Fruit fly (Drosophila melanogaster) whole organism, embryonic: ENCODE results near the gene Dlip1.

Experiments used
- ATbp ChIP-seq: fragments of 200-800 bp; sonication (Bioruptor generic); optimal IDR thresholded peaks from 2 replicates; lab custom pipeline; 2017; ENCODE audit warnings: missing biosample characterization, mild to moderate bottlenecking, missing genetic modification characterization, missing genetic modification reagents
- CG10209 ChIP-seq: fragments of 200-800 bp; sonication (Bioruptor generic); optimal IDR thresholded peaks from 3 replicates; lab custom pipeline; 2017; ENCODE audit warnings: missing biosample characterization, mild to moderate bottlenecking, missing genetic modification characterization, missing genetic modification reagents
- CG10654 ChIP-seq: fragments of 200-800 bp; sonication (Bioruptor generic); optimal IDR thresholded peaks from 2 replicates; lab custom pipeline; 2016; ENCODE audit warnings: missing biosample characterization, missing genetic modification characterization
- CG15073 ChIP-seq: fragments of 200-800 bp; sonication (Bioruptor generic); optimal IDR thresholded peaks from 2 replicates; lab custom pipeline; 2016; ENCODE audit warnings: missing biosample characterization, missing genetic modification characterization
- CG15514 ChIP-seq: fragments of 200-800 bp; sonication (Bioruptor generic); optimal IDR thresholded peaks from 3 replicates; lab custom pipeline; 2017; ENCODE audit warnings: missing biosample characterization, missing genetic modification characterization, mild to moderate bottlenecking, moderate library complexity, missing genetic modification reagents
- CG17186 ChIP-seq: fragments of 200-800 bp; sonication (Bioruptor generic); optimal IDR thresholded peaks from 3 replicates; lab custom pipeline; 2017; ENCODE audit warnings: missing biosample characterization, missing genetic modification reagents, missing genetic modification characterization
- CG17328 ChIP-seq: fragments of 200-800 bp; sonication (Bioruptor generic); IDR thresholded peaks from 2 replicates; pipeline ENCODE4 v1.3.6; 2022; ENCODE audit warnings: missing biosample characterization, missing genetic modification characterization
- CG18619 ChIP-seq: fragments of 200-800 bp; sonication (Bioruptor generic); optimal IDR thresholded peaks from 3 replicates; lab custom pipeline; 2017; ENCODE audit warnings: missing biosample characterization, mild to moderate bottlenecking, missing genetic modification characterization
- CG2120 ChIP-seq: fragments of 200-800 bp; sonication (Bioruptor generic); optimal IDR thresholded peaks from 3 replicates; lab custom pipeline; 2016; ENCODE audit warnings: missing biosample characterization, missing genetic modification characterization
- CG2199 ChIP-seq: fragments of 200-800 bp; sonication (Bioruptor generic); IDR thresholded peaks from 3 replicates; pipeline ENCODE4 v1.3.6; 2022; ENCODE audit warnings: missing biosample characterization, missing genetic modification characterization
- CG31365 ChIP-seq: fragments of 200-800 bp; sonication (Bioruptor generic); optimal IDR thresholded peaks from 2 replicates; lab custom pipeline; 2018; ENCODE audit warnings: missing biosample characterization, mild to moderate bottlenecking, missing genetic modification characterization
- CG31441 ChIP-seq: fragments of 200-800 bp; sonication (Bioruptor generic); IDR thresholded peaks from 2 replicates; pipeline ENCODE4 v1.3.6; 2022; ENCODE audit warnings: missing biosample characterization, missing genetic modification characterization
- CG3163 ChIP-seq: fragments of 200-800 bp; sonication (Bioruptor generic); optimal IDR thresholded peaks from 3 replicates; lab custom pipeline; 2016; ENCODE audit warnings: missing biosample characterization, missing genetic modification characterization
- CG32532 ChIP-seq: fragments of 200-800 bp; sonication (Bioruptor generic); IDR thresholded peaks from 2 replicates; pipeline ENCODE4 v1.3.6; 2022; ENCODE audit warnings: missing biosample characterization, missing genetic modification characterization
- CG33557 ChIP-seq: fragments of 200-800 bp; sonication (Bioruptor generic); optimal IDR thresholded peaks from 2 replicates; lab custom pipeline; 2019; ENCODE audit warnings: missing biosample characterization, mild to moderate bottlenecking, missing genetic modification characterization, moderate library complexity
- CG6254 ChIP-seq: fragments of 200-800 bp; sonication (Bioruptor generic); optimal IDR thresholded peaks from 3 replicates; lab custom pipeline; 2017; ENCODE audit warnings: mild to moderate bottlenecking, missing biosample characterization, missing genetic modification reagents, missing genetic modification characterization
- CG7357 ChIP-seq: fragments of 200-800 bp; sonication (Bioruptor generic); IDR thresholded peaks from 3 replicates; pipeline ENCODE4 v1.3.6; 2022; ENCODE audit warnings: missing biosample characterization, missing genetic modification characterization
- CG7745 ChIP-seq: fragments of 200-800 bp; sonication (Bioruptor generic); optimal IDR thresholded peaks from 2 replicates; lab custom pipeline; 2018; ENCODE audit warnings: missing biosample characterization, mild to moderate bottlenecking, missing genetic modification characterization, moderate library complexity
- CG7786 ChIP-seq: fragments of 200-800 bp; sonication (Bioruptor generic); optimal IDR thresholded peaks from 2 replicates; lab custom pipeline; 2016; ENCODE audit warnings: missing biosample characterization, missing genetic modification characterization
- CG7987 ChIP-seq: fragments of 200-800 bp; sonication (Bioruptor generic); optimal IDR thresholded peaks from 2 replicates; lab custom pipeline; 2018; ENCODE audit warnings: missing biosample characterization, mild to moderate bottlenecking, missing genetic modification characterization, moderate library complexity
- CG8924 ChIP-seq: fragments of 200-800 bp; optimal IDR thresholded peaks from 3 replicates; lab custom pipeline; 2019; ENCODE audit warnings: missing biosample characterization, mild to moderate bottlenecking, missing genetic modification characterization, moderate library complexity
- CG9932 ChIP-seq: fragments of 200-800 bp; sonication (Bioruptor generic); IDR thresholded peaks from 2 replicates; pipeline ENCODE4 v1.3.6; 2022; ENCODE audit warnings: missing biosample characterization, missing genetic modification characterization
- CrebB ChIP-seq: fragments of 200-800 bp; sonication (Bioruptor generic); optimal IDR thresholded peaks from 3 replicates; lab custom pipeline; 2018; ENCODE audit warnings: missing biosample characterization, mild to moderate bottlenecking, missing genetic modification characterization
- E2f2 ChIP-seq: fragments of 200-800 bp; sonication (Bioruptor generic); IDR thresholded peaks from 2 replicates; pipeline ENCODE4 v1.3.6; 2022; ENCODE audit warnings: missing biosample characterization, missing genetic modification characterization
- Mrtf ChIP-seq: fragments of 200-800 bp; sonication (Bioruptor generic); IDR thresholded peaks from 3 replicates; pipeline ENCODE4 v1.3.6; 2022; ENCODE audit warnings: missing biosample characterization, missing genetic modification characterization
- NFAT ChIP-seq: fragments of 200-800 bp; sonication (Bioruptor generic); IDR thresholded peaks from 2 replicates; pipeline ENCODE4 v1.3.6; 2022; ENCODE audit warnings: missing biosample characterization, missing genetic modification characterization
- NK7.1 ChIP-seq: fragments of 200-800 bp; sonication (Bioruptor generic); optimal IDR thresholded peaks from 3 replicates; lab custom pipeline; 2016; ENCODE audit warnings: missing biosample characterization, missing genetic modification characterization
- Nf-YC ChIP-seq: fragments of 200-800 bp; optimal IDR thresholded peaks from 3 replicates; lab custom pipeline; 2019; ENCODE audit warnings: missing biosample characterization, mild to moderate bottlenecking, missing genetic modification characterization, moderate library complexity
- Oli ChIP-seq: fragments of 200-800 bp; sonication (Bioruptor generic); optimal IDR thresholded peaks from 2 replicates; lab custom pipeline; 2018; ENCODE audit warnings: missing biosample characterization, mild to moderate bottlenecking, missing genetic modification characterization, moderate library complexity
- Sin3A ChIP-seq: fragments of >200 bp; optimal IDR thresholded peaks from 2 replicates; lab custom pipeline; 2018
- aop ChIP-seq: fragments of 200-800 bp; sonication (Bioruptor generic); IDR thresholded peaks from 2 replicates; pipeline ENCODE4 v1.3.6; 2022; ENCODE audit warnings: missing biosample characterization, missing genetic modification characterization
- bsh ChIP-seq, 2 experiments: fragments of 200-800 bp; sonication (Bioruptor generic); optimal IDR thresholded peaks; 2 replicates each; lab custom pipeline; 2017 to 2018; ENCODE audit warnings: mild to moderate bottlenecking in 2 of 2, missing biosample characterization in 2 of 2, missing genetic modification characterization in 2 of 2, moderate library complexity in 1 of 2
- fd3F ChIP-seq: fragments of 200-800 bp; sonication (Bioruptor generic); optimal IDR thresholded peaks from 2 replicates; lab custom pipeline; 2018; ENCODE audit warnings: missing biosample characterization, mild to moderate bottlenecking, missing genetic modification characterization, moderate library complexity
- gcm ChIP-seq: fragments of 200-800 bp; sonication (Bioruptor generic); optimal IDR thresholded peaks from 2 replicates; lab custom pipeline; 2019; ENCODE audit warnings: missing biosample characterization, mild to moderate bottlenecking, missing genetic modification characterization, moderate library complexity
- gcm2 ChIP-seq: fragments of 200-800 bp; sonication (Bioruptor generic); optimal IDR thresholded peaks from 2 replicates; lab custom pipeline; 2016; ENCODE audit warnings: missing biosample characterization, missing genetic modification characterization
- gem ChIP-seq: fragments of 200-800 bp; sonication (Bioruptor generic); optimal IDR thresholded peaks from 2 replicates; lab custom pipeline; 2019; ENCODE audit warnings: missing biosample characterization, mild to moderate bottlenecking, missing genetic modification characterization, moderate library complexity
- her ChIP-seq: fragments of 200-800 bp; sonication (Bioruptor generic); optimal IDR thresholded peaks from 2 replicates; lab custom pipeline; 2016; ENCODE audit warnings: missing biosample characterization, missing genetic modification characterization
- knrl ChIP-seq: fragments of 200-800 bp; sonication (Bioruptor generic); IDR thresholded peaks from 3 replicates; pipeline ENCODE4 v1.3.6; 2022; ENCODE audit warnings: missing biosample characterization, missing genetic modification characterization; ENCODE audit not compliant: partially characterized antibody
- lab ChIP-seq: fragments of 200-800 bp; sonication (Bioruptor generic); optimal IDR thresholded peaks from 3 replicates; lab custom pipeline; 2017; ENCODE audit warnings: missing biosample characterization, missing genetic modification characterization, mild to moderate bottlenecking, moderate library complexity, missing genetic modification reagents
- maf-S ChIP-seq: fragments of 200-800 bp; sonication (Bioruptor generic); optimal IDR thresholded peaks from 2 replicates; lab custom pipeline; 2016; ENCODE audit warnings: missing biosample characterization, missing genetic modification characterization
- pan ChIP-seq, 4 experiments: fragments of >200 bp in 3 of 4; fragments of 200-800 bp in 1 of 4; sonication (Bioruptor generic) in 1 of 4; optimal IDR thresholded peaks in 3 of 4; IDR thresholded peaks in 1 of 4; 2 replicates each; pipeline versions ENCODE4 v1.3.6 to Lab custom; 2017 to 2022; ENCODE audit warnings: missing biosample characterization in 2 of 4, missing genetic modification characterization in 2 of 4, mixed read lengths in 1 of 4
- pnt ChIP-seq: fragments of 200-800 bp; sonication (Bioruptor generic); optimal IDR thresholded peaks from 3 replicates; lab custom pipeline; 2016; ENCODE audit warnings: missing biosample characterization, missing genetic modification characterization
- pum ChIP-seq: fragments of 200-800 bp; sonication (Bioruptor generic); optimal IDR thresholded peaks from 2 replicates; lab custom pipeline; 2016; ENCODE audit warnings: missing biosample characterization, missing genetic modification characterization
- sc ChIP-seq, 3 experiments: fragments of >200 bp in 2 of 3; fragments of 200-800 bp in 1 of 3; sonication (Bioruptor generic) in 1 of 3; optimal IDR thresholded peaks; 2 replicates in 2 of 3; 3 replicates in 1 of 3; lab custom pipeline; 2017; ENCODE audit warnings: mild to moderate bottlenecking in 1 of 3, missing biosample characterization in 1 of 3, missing genetic modification characterization in 1 of 3, missing genetic modification reagents in 1 of 3
- tio ChIP-seq: fragments of 200-800 bp; sonication (Bioruptor generic); optimal IDR thresholded peaks from 2 replicates; lab custom pipeline; 2017; ENCODE audit warnings: missing biosample characterization, missing genetic modification characterization, inconsistent platforms
- wdn ChIP-seq: fragments of 200-800 bp; sonication (Bioruptor generic); IDR thresholded peaks from 2 replicates; pipeline ENCODE4 v1.3.6; 2022; ENCODE audit warnings: missing biosample characterization, missing genetic modification characterization
- wor ChIP-seq: fragments of 200-800 bp; sonication (Bioruptor generic); IDR thresholded peaks from 2 replicates; pipeline ENCODE4 v1.3.6; 2022; ENCODE audit warnings: missing biosample characterization, missing genetic modification characterization
- zf30C ChIP-seq: fragments of 200-800 bp; sonication (Bioruptor generic); optimal IDR thresholded peaks from 3 replicates; lab custom pipeline; 2018; ENCODE audit warnings: missing biosample characterization, mild to moderate bottlenecking, missing genetic modification characterization

Dlip1 gene

DNA sequence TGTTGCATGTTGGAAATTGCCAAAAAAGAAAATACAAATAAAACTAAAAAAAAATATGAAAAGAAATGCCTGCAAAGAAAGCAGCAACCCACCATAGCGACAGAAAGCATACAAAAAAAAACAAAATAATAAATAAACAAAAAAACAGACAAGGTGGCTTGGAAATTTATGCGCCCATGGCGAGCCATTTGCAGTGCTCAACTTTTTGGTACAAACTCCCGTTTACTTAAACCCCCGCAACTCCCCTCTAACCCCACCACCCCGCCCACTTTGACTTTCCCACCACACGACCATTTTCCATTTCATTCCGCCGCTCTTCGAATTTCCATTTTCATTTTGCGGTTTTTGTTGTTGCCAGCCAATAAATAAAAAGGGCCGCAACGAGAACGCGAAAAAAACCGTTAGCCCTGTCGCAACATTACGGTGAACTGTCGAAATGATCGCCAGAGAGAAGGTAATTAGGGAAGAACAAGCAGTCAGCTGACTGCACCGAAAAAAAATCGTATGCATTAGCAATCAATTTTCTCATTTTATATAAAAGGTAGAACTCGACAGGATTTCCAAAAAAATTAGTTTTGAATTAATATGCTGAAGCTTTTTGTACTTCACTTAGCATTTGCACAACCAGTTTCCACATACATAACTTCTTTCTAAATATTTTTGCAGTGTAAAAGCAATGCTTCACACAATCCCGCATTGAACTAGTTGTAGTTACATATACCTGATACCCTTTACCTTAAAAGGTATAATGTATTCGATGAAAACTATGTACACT is 21.5 kb upstream of the Dlip1 start (continued):
- TF ChIP-seq pnt (GFP tag; lab: Kevin White, UChicago) = peak; percentile 37
- TF ChIP-seq sc (optimal IDR thresholded peaks at IDR 0.05; lab: Kevin White, UChicago) = no peak
- TF ChIP-seq sc (GFP tag; optimal IDR thresholded peaks at IDR 0.05; lab: Kevin White, UChicago) = peak; percentile 27
- peak; percentile 36 for TF ChIP-seq CG10654
- peak; percentile 58 for TF ChIP-seq zf30C (GFP tag; lab: Kevin White, UChicago)
- TF ChIP-seq Oli (tag; lab: Kevin White, UChicago) = peak; percentile 59
- no peak for TF ChIP-seq CG15073 (GFP tag; lab: Kevin White, UChicago)
- peak; percentile 33 for TF ChIP-seq maf-S
- TF ChIP-seq CG8924 (tag; lab: Kevin White, UChicago) = peak; percentile 58
- peak; percentile 60 for TF ChIP-seq CG17328
- TF ChIP-seq CG31365 = no peak
- peak; percentile 51 for TF ChIP-seq CG7786
- TF ChIP-seq ATbp (GFP tag; lab: Kevin White, UChicago) = peak; percentile 54
- peak; percentile 25; the same call in 1 of the 2 replicates for TF ChIP-seq E2f2 (GFP tag; lab: Robert Waterston, UW)
- TF ChIP-seq pum (GFP tag; lab: Kevin White, UChicago) = peak; percentile 38

DNA sequence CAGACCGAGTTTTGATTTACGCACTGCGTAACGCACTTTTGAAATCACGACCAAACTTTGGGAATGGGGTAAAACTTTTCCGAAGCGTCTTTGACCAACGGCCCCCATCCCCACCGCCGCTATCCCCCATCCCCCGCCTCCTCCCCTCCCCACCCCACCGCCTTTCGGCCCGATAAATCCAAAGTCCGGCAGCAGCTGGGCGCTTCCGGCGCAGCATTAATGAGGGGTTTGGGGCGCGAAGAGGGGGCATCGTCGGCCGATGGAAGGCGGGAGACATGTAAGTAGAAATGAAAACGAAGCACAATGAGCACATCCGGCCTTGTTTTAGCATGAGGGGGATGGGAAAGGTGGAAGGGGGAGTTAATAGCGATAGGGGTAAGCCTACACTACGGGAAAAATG is 19.3 kb upstream of the Dlip1 start:
- no peak for TF ChIP-seq CG7745 (tag; lab: Kevin White, UChicago)
- TF ChIP-seq Mrtf = no peak
- no peak for TF ChIP-seq CG7987
- no peak for TF ChIP-seq Sin3A
- no peak for TF ChIP-seq knrl
- TF ChIP-seq CG2199 (GFP tag; lab: Robert Waterston, UW) = no peak
- TF ChIP-seq NK7.1 (GFP tag; lab: Kevin White, UChicago) = no peak
- TF ChIP-seq Nf-YC (tag; lab: Kevin White, UChicago) = peak; percentile 3
- no peak for TF ChIP-seq gcm2
- TF ChIP-seq CG31441 = no peak
- TF ChIP-seq CG15514 (GFP tag; lab: Kevin White, UChicago) = peak; percentile 17
- TF ChIP-seq CG10209 = no peak
- TF ChIP-seq aop (GFP tag; lab: Robert Waterston, UW) = peak; percentile 88
- peak; percentile 23; the same call in 1 of the 2 replicates for TF ChIP-seq NFAT (GFP tag; lab: Robert Waterston, UW)
- no peak for TF ChIP-seq fd3F
- TF ChIP-seq tio = no peak
- TF ChIP-seq gem = no peak
- TF ChIP-seq lab (GFP tag; lab: Kevin White, UChicago) = peak; percentile 30
- TF ChIP-seq CG33557 (GFP tag; lab: Kevin White, UChicago) = no peak
- peak; percentile 45 for TF ChIP-seq gcm (GFP tag; lab: Kevin White, UChicago)
- no peak for TF ChIP-seq wor (GFP tag; lab: Robert Waterston, UW)
- TF ChIP-seq CG6254 = peak; percentile 15
- TF ChIP-seq CG18619 (GFP tag; lab: Kevin White, UChicago) = no peak
- peak in 1 of 2 experiments; percentile 59 for TF ChIP-seq bsh (GFP tag; optimal IDR thresholded peaks at IDR 0.05; lab: Kevin White, UChicago)
- no peak for TF ChIP-seq CG2120 (GFP tag; lab: Kevin White, UChicago)
- peak; percentile 3 for TF ChIP-seq ATbp (GFP tag; lab: Kevin White, UChicago)
- peak; percentile 38 for TF ChIP-seq CG32532 (GFP tag; lab: Robert Waterston, UW)
- TF ChIP-seq wdn (GFP tag; lab: Robert Waterston, UW) = no peak
- no peak for TF ChIP-seq CrebB (tag; lab: Kevin White, UChicago)
- no peak for TF ChIP-seq CG7357 (GFP tag; lab: Robert Waterston, UW)
- no peak for TF ChIP-seq CG9932
- no peak for TF ChIP-seq CG17186 (GFP tag; lab: Kevin White, UChicago)
- TF ChIP-seq CG3163 (GFP tag; lab: Kevin White, UChicago) = no peak
- TF ChIP-seq her (GFP tag; lab: Kevin White, UChicago) = no peak
- no peak for TF ChIP-seq pan (optimal IDR thresholded peaks at IDR 0.05; lab: Kevin White, UChicago)
- TF ChIP-seq pan (GFP tag; optimal IDR thresholded peaks at IDR 0.05 in 1 of 2, IDR thresholded peaks at IDR 0.05 in 1 of 2) = peak in 1 of 2 experiments; percentile 4
